Worm (Caenorhabditis elegans) whole organism, L2 larva: ENCODE data around the gene heh-1.

Experiments used
- C34F6.9 ChIP-seq: fragments of 150-350 bp; optimal IDR thresholded peaks from 2 replicates; lab custom pipeline; 2014; ENCODE audit warnings: missing biosample characterization, missing genetic modification characterization
- F13H6.1 ChIP-seq: sonication (generic microtip); optimal IDR thresholded peaks from 2 replicates; lab custom pipeline; 2016; ENCODE audit warnings: missing genetic modification characterization, missing compliant biosample characterization
- Y55F3AM.14 ChIP-seq: fragments of 200-800 bp; sonication (Bioruptor generic); optimal IDR thresholded peaks from 2 replicates; lab custom pipeline; 2018; ENCODE audit warnings: mild to moderate bottlenecking, missing genetic modification characterization, missing compliant biosample characterization
- ZK546.5 ChIP-seq: sonication (generic microtip); optimal IDR thresholded peaks from 2 replicates; lab custom pipeline; 2017; ENCODE audit warnings: missing biosample characterization, missing genetic modification characterization
- alr-1 ChIP-seq: fragments of 150-350 bp; optimal IDR thresholded peaks from 2 replicates; lab custom pipeline; 2014; ENCODE audit warnings: missing biosample characterization, missing genetic modification characterization
- aly-2 ChIP-seq: fragments of 150-350 bp; optimal IDR thresholded peaks from 2 replicates; lab custom pipeline; 2014; ENCODE audit warnings: missing biosample characterization, missing genetic modification characterization
- ama-1 ChIP-seq: fragments of 150-350 bp; optimal IDR thresholded peaks from 2 replicates; lab custom pipeline; 2018; ENCODE audit warnings: inconsistent platforms
- blmp-1 ChIP-seq: sonication (generic microtip); optimal IDR thresholded peaks from 2 replicates; lab custom pipeline; 2017; ENCODE audit warnings: missing genetic modification characterization, mild to moderate bottlenecking, missing compliant biosample characterization, antibody characterized with exemption, moderate library complexity; ENCODE audit not compliant: insufficient read depth
- ceh-16 ChIP-seq: fragments of 150-350 bp; optimal IDR thresholded peaks from 2 replicates; lab custom pipeline; 2014; ENCODE audit warnings: missing biosample characterization, missing genetic modification characterization
- ceh-82 ChIP-seq: fragments of 150-350 bp; optimal IDR thresholded peaks from 2 replicates; lab custom pipeline; 2014; ENCODE audit warnings: missing biosample characterization, missing genetic modification characterization
- crh-2 ChIP-seq: sonication (generic microtip); optimal IDR thresholded peaks from 2 replicates; lab custom pipeline; 2017; ENCODE audit warnings: missing biosample characterization, missing genetic modification characterization
- dmd-4 ChIP-seq: sonication (generic microtip); optimal IDR thresholded peaks from 2 replicates; lab custom pipeline; 2017; ENCODE audit warnings: missing biosample characterization, missing genetic modification characterization
- egl-27 ChIP-seq: sonication (generic microtip); optimal IDR thresholded peaks from 3 replicates; lab custom pipeline; 2017; ENCODE audit warnings: missing biosample characterization, missing genetic modification reagents, missing genetic modification characterization
- fos-1 ChIP-seq: fragments of 150-350 bp; optimal IDR thresholded peaks from 2 replicates; lab custom pipeline; 2014; ENCODE audit warnings: missing biosample characterization, missing genetic modification characterization
- gmeb-1 ChIP-seq: fragments of 150-350 bp; optimal IDR thresholded peaks from 2 replicates; lab custom pipeline; 2014; ENCODE audit warnings: missing biosample characterization, missing genetic modification characterization
- lin-11 ChIP-seq: fragments of 150-350 bp; sonication (generic microtip); optimal IDR thresholded peaks from 2 replicates; lab custom pipeline; 2014; ENCODE audit warnings: missing biosample characterization, missing genetic modification characterization, inconsistent platforms, mixed read lengths
- lin-39 ChIP-seq: fragments of 150-350 bp; optimal IDR thresholded peaks from 2 replicates; lab custom pipeline; 2014; ENCODE audit warnings: missing biosample characterization, missing genetic modification reagents, missing genetic modification characterization
- mab-5 ChIP-seq: fragments of 150-350 bp; optimal IDR thresholded peaks from 2 replicates; lab custom pipeline; 2014; ENCODE audit warnings: missing biosample characterization, missing genetic modification characterization
- mdl-1 ChIP-seq, 2 experiments: fragments of 150-350 bp in 1 of 2; sonication (generic microtip) in 1 of 2; optimal IDR thresholded peaks; 2 replicates each; lab custom pipeline; 2017; ENCODE audit warnings: missing biosample characterization in 2 of 2, missing genetic modification characterization in 2 of 2
- nhr-11 ChIP-seq: fragments of 150-350 bp; optimal IDR thresholded peaks from 2 replicates; lab custom pipeline; 2014; ENCODE audit warnings: missing biosample characterization, missing genetic modification characterization
- nhr-12 ChIP-seq: fragments of 150-350 bp; optimal IDR thresholded peaks from 2 replicates; lab custom pipeline; 2014; ENCODE audit warnings: missing biosample characterization, missing genetic modification characterization
- nhr-129 ChIP-seq: fragments of 150-350 bp; optimal IDR thresholded peaks from 2 replicates; lab custom pipeline; 2014; ENCODE audit warnings: missing biosample characterization, missing genetic modification characterization
- nhr-21 ChIP-seq: fragments of 150-350 bp; optimal IDR thresholded peaks from 2 replicates; lab custom pipeline; 2014; ENCODE audit warnings: missing biosample characterization, missing genetic modification characterization
- nhr-23 ChIP-seq: fragments of 150-350 bp; optimal IDR thresholded peaks from 2 replicates; lab custom pipeline; 2014; ENCODE audit warnings: missing biosample characterization, missing genetic modification reagents, missing genetic modification characterization
- nhr-237 ChIP-seq: fragments of 150-350 bp; optimal IDR thresholded peaks from 2 replicates; lab custom pipeline; 2014; ENCODE audit warnings: missing biosample characterization, missing genetic modification characterization
- nhr-77 ChIP-seq: fragments of 150-350 bp; optimal IDR thresholded peaks from 2 replicates; lab custom pipeline; 2014; ENCODE audit warnings: missing biosample characterization, missing genetic modification characterization
- sem-4 ChIP-seq: fragments of 150-350 bp; optimal IDR thresholded peaks from 2 replicates; lab custom pipeline; 2014; ENCODE audit warnings: missing biosample characterization, missing genetic modification reagents, missing genetic modification characterization
- skn-1 ChIP-seq: sonication (generic microtip); optimal IDR thresholded peaks from 2 replicates; lab custom pipeline; 2017; ENCODE audit warnings: missing biosample characterization, missing genetic modification characterization
- sma-3 ChIP-seq: sonication (generic microtip); optimal IDR thresholded peaks from 2 replicates; lab custom pipeline; 2016; ENCODE audit warnings: missing genetic modification reagents, missing genetic modification characterization, missing compliant biosample characterization
- sma-9 ChIP-seq, 2 experiments: fragments of 150-350 bp in 1 of 2; sonication (generic microtip) in 1 of 2; optimal IDR thresholded peaks; 2 replicates each; lab custom pipeline; 2014 to 2016; ENCODE audit warnings: missing genetic modification characterization in 2 of 2, mild to moderate bottlenecking in 1 of 2, missing biosample characterization in 1 of 2, missing compliant biosample characterization in 1 of 2, missing genetic modification reagents in 1 of 2, moderate library complexity in 1 of 2
- snpc-4 ChIP-seq: fragments of 150-350 bp; optimal IDR thresholded peaks from 2 replicates; lab custom pipeline; 2014; ENCODE audit warnings: missing biosample characterization, missing genetic modification characterization
- unc-55 ChIP-seq: fragments of 150-350 bp; sonication (generic microtip); optimal IDR thresholded peaks from 3 replicates; lab custom pipeline; 2014; ENCODE audit warnings: missing biosample characterization, missing genetic modification reagents, missing genetic modification characterization
- zag-1 ChIP-seq: fragments of 150-350 bp; optimal IDR thresholded peaks from 2 replicates; lab custom pipeline; 2014; ENCODE audit warnings: missing biosample characterization, missing genetic modification characterization
- ztf-1 ChIP-seq: fragments of 200-800 bp; sonication (Bioruptor generic); conservative IDR thresholded peaks from 2 replicates; pipeline ENCODE4 v1.3.6; 2022; ENCODE audit warnings: missing genetic modification characterization, missing compliant biosample characterization
- ztf-11 ChIP-seq: sonication (generic microtip); optimal IDR thresholded peaks from 2 replicates; lab custom pipeline; 2017; ENCODE audit warnings: missing biosample characterization, missing genetic modification characterization
- ztf-4 ChIP-seq: fragments of 150-350 bp; optimal IDR thresholded peaks from 2 replicates; lab custom pipeline; 2014; ENCODE audit warnings: missing biosample characterization, missing genetic modification characterization

heh-1 gene

ce11 chrIII:3188564-3188963, 10.8 kb downstream of the heh-1 start:
- no peak for TF ChIP-seq nhr-77 (tag; lab: Kevin White, UChicago)
- TF ChIP-seq gmeb-1 (tag; lab: Kevin White, UChicago), result no peak
- no peak for TF ChIP-seq ZK546.5 (tag; lab: Kevin White, UChicago)
- no peak for TF ChIP-seq ztf-4 (tag; lab: Kevin White, UChicago)
- no peak for TF ChIP-seq mdl-1 (tag; optimal IDR thresholded peaks at IDR 0.05; lab: Kevin White, UChicago)
- TF ChIP-seq mab-5, result no peak
- TF ChIP-seq C34F6.9 (tag; lab: Kevin White, UChicago), result no peak
- TF ChIP-seq ztf-1, result no peak
- TF ChIP-seq snpc-4 (tag; lab: Kevin White, UChicago), result no peak

- TF ChIP-seq mab-5, result no peak
- TF ChIP-seq fos-1, result no peak
- no peak for TF ChIP-seq sem-4
- TF ChIP-seq lin-39 (tag; lab: Kevin White, UChicago), result no peak
- no peak for TF ChIP-seq aly-2 (tag; lab: Kevin White, UChicago)
- TF ChIP-seq nhr-77 (tag; lab: Kevin White, UChicago), result no peak
- no peak for TF ChIP-seq nhr-12 (tag; lab: Kevin White, UChicago)
- no peak for TF ChIP-seq lin-11 (tag; lab: Kevin White, UChicago)
Observed at ce11 chrIII:3185980-3186379, 13.3 kb downstream of the heh-1 start, which contains the start of gene mks-1. mks-1 (plus strand) TSS chrIII:3186280.

ce11 chrIII:3185232-3185631, 14.1 kb downstream of the heh-1 start:
- TF ChIP-seq sma-3 (GFP tag; lab: Kevin White, UChicago) (no peak), blmp-1 (no peak), egl-27 (no peak), Y55F3AM.14 (GFP tag; lab: Kevin White, UChicago) (no peak), dmd-4 (tag; lab: Kevin White, UChicago) (no peak), sma-9 (GFP tag; optimal IDR thresholded peaks at IDR 0.05; lab: Kevin White, UChicago) (no peak), sma-9 (tag; optimal IDR thresholded peaks at IDR 0.05; lab: Kevin White, UChicago) (no peak), alr-1 (tag; lab: Kevin White, UChicago) (no peak)

ce11 chrIII:3183377-3183776, 15.9 kb downstream of the heh-1 start, which contains the start of gene lmtr-5:
lmtr-5 (plus strand) TSS chrIII:3183677.
- TF ChIP-seq nhr-21 (tag; lab: Kevin White, UChicago) (no peak), nhr-23 (tag; lab: Kevin White, UChicago) (no peak), unc-55 (GFP tag; lab: Kevin White, UChicago) (no peak), zag-1 (no peak), C34F6.9 (tag; lab: Kevin White, UChicago) (no peak), crh-2 (tag; lab: Kevin White, UChicago) (no peak), ceh-16 (tag; lab: Kevin White, UChicago) (no peak), ztf-11 (tag; lab: Kevin White, UChicago) (no peak), nhr-11 (no peak), nhr-129 (no peak), dmd-4 (tag; lab: Kevin White, UChicago) (no peak), nhr-237 (tag; lab: Kevin White, UChicago) (no peak), lin-39 (tag; lab: Kevin White, UChicago) (no peak)

ce11 chrIII:3179855-3180254, 19.5 kb downstream of the heh-1 start:
- TF ChIP-seq skn-1 (no peak), ceh-82 (no peak), Y55F3AM.14 (GFP tag; lab: Kevin White, UChicago) (no peak), nhr-77 (tag; lab: Kevin White, UChicago) (no peak), sma-3 (GFP tag; lab: Kevin White, UChicago) (no peak), egl-27 (no peak), ama-1 (no peak), unc-55 (GFP tag; lab: Kevin White, UChicago) (no peak), F13H6.1 (tag; lab: Kevin White, UChicago) (no peak), ZK546.5 (tag; lab: Kevin White, UChicago) (no peak)
